Worm (Caenorhabditis elegans): ENCODE results near the gene ent-5.

ce11 chrX:4632088-4632487 is 16.9 kb downstream of the ent-5 start, which contains the start of gene slcr-46.1:
- TF ChIP-seq tab-1 (GFP tag; IDR thresholded peaks at IDR 0.05) (no peak), flt-1 (GFP tag; IDR thresholded peaks at IDR 0.05) (no peak), med-1 (GFP tag; optimal IDR thresholded peaks at IDR 0.05; ENCODE audit: insufficient read depth) (no peak)

Measured in whole organism, midembryonic.